Worm (Caenorhabditis elegans): ENCODE results near the gene pup-2.

The pup-2 gene

DNA sequence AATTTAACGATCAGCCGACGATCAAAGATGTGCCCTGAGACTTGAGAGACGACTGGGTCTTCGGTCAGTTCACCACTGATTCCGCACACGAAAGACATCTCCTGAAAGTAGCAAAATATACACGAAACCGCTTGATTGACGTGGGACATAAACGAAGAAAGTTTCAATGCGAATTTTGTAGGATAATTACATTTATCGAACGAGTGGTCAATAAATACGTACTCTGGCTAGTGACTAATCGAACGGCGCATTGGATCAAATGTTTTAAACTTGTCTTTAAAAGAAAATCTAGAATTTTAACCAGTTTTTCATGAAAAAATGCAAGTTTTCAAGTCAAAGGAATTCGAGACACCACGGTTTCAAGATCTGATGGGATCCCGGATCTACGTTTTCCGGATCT lies 13.8 kb upstream of the pup-2 start, which contains the start of gene prp-19:
Gene prp-19, minus strand, starts transcription at position 101 of the 400 bp plus-strand sequence.
- TF ChIP-seq pha-4 (tag; optimal IDR thresholded peaks at IDR 0.05) = no peak
- no peak for TF ChIP-seq eor-1 (tag; optimal IDR thresholded peaks at IDR 0.05)
- no peak for TF ChIP-seq sea-2 (GFP tag; optimal IDR thresholded peaks at IDR 0.05)
- no peak for TF ChIP-seq fkh-2 (tag; optimal IDR thresholded peaks at IDR 0.05)
- no peak for TF ChIP-seq nhr-25 (tag; optimal IDR thresholded peaks at IDR 0.05)
- no peak for TF ChIP-seq egl-5 (tag; optimal IDR thresholded peaks at IDR 0.05)
- no peak for TF ChIP-seq snpc-4 (tag; optimal IDR thresholded peaks at IDR 0.05)

DNA sequence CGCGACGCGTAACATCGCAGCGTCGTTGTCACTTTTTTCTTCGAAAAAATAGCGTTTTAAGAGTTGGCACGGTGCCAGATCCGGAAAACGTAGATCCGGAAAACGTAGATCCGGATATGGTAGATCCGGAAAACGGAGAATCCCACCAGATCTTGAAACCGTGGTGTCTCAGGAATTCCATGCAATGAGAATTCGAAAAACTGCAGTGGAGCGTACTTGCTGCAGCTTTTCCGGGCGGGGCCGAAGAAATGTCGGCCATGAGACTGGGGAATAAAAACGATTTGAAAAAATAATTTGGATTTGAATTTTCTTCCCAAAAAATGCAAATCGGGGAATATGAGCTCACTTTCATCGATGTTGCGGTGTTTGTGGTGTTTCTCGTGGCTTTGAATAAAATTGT lies 13.2 kb upstream of the pup-2 start, which contains the start of gene K10D2.5:
Gene K10D2.5, plus strand, starts transcription at position 251 of the 400 bp plus-strand sequence.
- TF ChIP-seq elt-2 (tag; optimal IDR thresholded peaks at IDR 0.05) (peak; percentile 55), ceh-16 (tag; optimal IDR thresholded peaks at IDR 0.05) (no peak), ceh-82 (tag; optimal IDR thresholded peaks at IDR 0.05) (peak; percentile 70), nhr-43 (tag; optimal IDR thresholded peaks at IDR 0.05; ENCODE audit: poor library complexity, severe bottlenecking) (peak; percentile 95), egl-27 (tag; optimal IDR thresholded peaks at IDR 0.05) (peak; percentile 0), hmg-11 (tag; optimal IDR thresholded peaks at IDR 0.05) (peak; percentile 44), mdl-1 (tag; optimal IDR thresholded peaks at IDR 0.05) (no peak), lsy-12 (tag; optimal IDR thresholded peaks at IDR 0.05) (peak; percentile 85), unc-39 (tag; optimal IDR thresholded peaks at IDR 0.05) (no peak), ztf-4 (tag; optimal IDR thresholded peaks at IDR 0.05) (no peak), egl-5 (tag; optimal IDR thresholded peaks at IDR 0.05) (peak; percentile 74), ceh-28 (tag; optimal IDR thresholded peaks at IDR 0.05) (peak; percentile 73), R02D3.7 (tag; optimal IDR thresholded peaks at IDR 0.05) (peak; percentile 84), nhr-67 (tag; optimal IDR thresholded peaks at IDR 0.05) (no peak), lin-39 (tag; optimal IDR thresholded peaks at IDR 0.05) (peak; percentile 95), fkh-2 (tag; optimal IDR thresholded peaks at IDR 0.05) (no peak), skn-1 (tag; optimal IDR thresholded peaks at IDR 0.05) (peak; percentile 79), tbx-2 (tag; optimal IDR thresholded peaks at IDR 0.05) (peak; percentile 14), lin-15B (tag; optimal IDR thresholded peaks at IDR 0.05) (peak; percentile 99), nhr-77 (tag; optimal IDR thresholded peaks at IDR 0.05) (peak; percentile 39), nhr-23 (tag; optimal IDR thresholded peaks at IDR 0.05) (peak; percentile 90), nhr-11 (tag; optimal IDR thresholded peaks at IDR 0.05) (peak; percentile 74), nhr-28 (tag; optimal IDR thresholded peaks at IDR 0.05) (no peak), jun-1 (tag; optimal IDR thresholded peaks at IDR 0.05) (peak; percentile 49), nhr-25 (tag; optimal IDR thresholded peaks at IDR 0.05) (peak; percentile 89), pha-4 (tag; optimal IDR thresholded peaks at IDR 0.05) (peak; percentile 91), snpc-4 (tag; optimal IDR thresholded peaks at IDR 0.05) (peak; percentile 89), nfya-1 (tag; optimal IDR thresholded peaks at IDR 0.05; ENCODE audit: insufficient read depth) (peak; percentile 88), fos-1 (tag; optimal IDR thresholded peaks at IDR 0.05) (no peak), elt-3 (tag; optimal IDR thresholded peaks at IDR 0.05) (peak in 1 of 3 experiments; percentile 7), fkh-10 (GFP tag; optimal IDR thresholded peaks at IDR 0.05) (peak; percentile 69), ama-1 (optimal IDR thresholded peaks at IDR 0.05) (peak; percentile 46), pqm-1 (tag; optimal IDR thresholded peaks at IDR 0.05) (peak; percentile 58)

DNA sequence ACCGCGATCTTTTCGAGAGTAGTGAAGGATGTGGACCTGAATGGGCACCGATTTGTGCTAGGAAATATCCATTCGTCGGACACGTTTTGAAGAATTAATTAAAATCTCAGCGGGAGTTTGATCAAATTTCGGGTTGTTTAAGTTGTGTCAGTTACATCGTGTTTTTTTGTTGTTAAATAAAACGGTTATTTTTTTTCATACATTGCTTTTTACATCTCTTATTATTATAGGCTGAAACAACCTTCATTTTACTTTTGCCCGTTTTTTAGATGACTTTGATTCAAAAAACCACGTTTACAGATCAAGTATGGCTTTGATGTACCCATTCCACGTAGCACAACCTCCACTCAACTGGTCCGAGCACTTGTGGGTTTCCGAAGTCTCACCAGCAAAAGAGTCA lies 12.6 kb upstream of the pup-2 start, which contains the start of gene emb-1:
Gene emb-1, plus strand, starts transcription at position 301 of the 400 bp plus-strand sequence.
- TF ChIP-seq daf-12 (tag; optimal IDR thresholded peaks at IDR 0.05) (no peak), egl-5 (tag; optimal IDR thresholded peaks at IDR 0.05) (no peak), eor-1 (tag; optimal IDR thresholded peaks at IDR 0.05) (no peak), lin-15B (tag; optimal IDR thresholded peaks at IDR 0.05) (no peak), mml-1 (tag; optimal IDR thresholded peaks at IDR 0.05) (no peak), elt-1 (tag; optimal IDR thresholded peaks at IDR 0.05) (no peak), snpc-4 (tag; optimal IDR thresholded peaks at IDR 0.05) (no peak), mdl-1 (tag; optimal IDR thresholded peaks at IDR 0.05) (no peak), nhr-76 (tag; optimal IDR thresholded peaks at IDR 0.05) (no peak), jun-1 (tag; optimal IDR thresholded peaks at IDR 0.05) (no peak), fkh-10 (GFP tag; optimal IDR thresholded peaks at IDR 0.05) (no peak), tbx-2 (tag; optimal IDR thresholded peaks at IDR 0.05) (no peak), nhr-237 (tag; optimal IDR thresholded peaks at IDR 0.05) (no peak)
